Fruit fly (Drosophila melanogaster) whole organism, embryonic: ENCODE results near the gene CG13837.

Experiments used
- C15 ChIP-seq: fragments of 200-800 bp; sonication (Bioruptor generic); IDR thresholded peaks from 3 replicates; pipeline ENCODE4 v1.3.6; 2022; ENCODE audit warnings: missing biosample characterization, missing genetic modification characterization
- CG10462 ChIP-seq: fragments of 200-800 bp; sonication (Bioruptor generic); optimal IDR thresholded peaks from 2 replicates; lab custom pipeline; 2016; ENCODE audit warnings: missing biosample characterization, missing genetic modification characterization
- CG11093 ChIP-seq: fragments of 200-800 bp; sonication (Bioruptor generic); IDR thresholded peaks from 3 replicates; pipeline ENCODE4 v1.3.6; 2022; ENCODE audit warnings: missing biosample characterization, missing genetic modification characterization
- CG12744 ChIP-seq: fragments of 200-800 bp; sonication (Bioruptor generic); optimal IDR thresholded peaks from 2 replicates; lab custom pipeline; 2016; ENCODE audit warnings: missing biosample characterization, missing genetic modification characterization
- CG12769 ChIP-seq: fragments of 200-800 bp; sonication (Bioruptor generic); optimal IDR thresholded peaks from 2 replicates; lab custom pipeline; 2019; ENCODE audit warnings: missing biosample characterization, mild to moderate bottlenecking, missing genetic modification characterization, moderate library complexity
- CG16813 ChIP-seq: fragments of 200-800 bp; sonication (Bioruptor generic); IDR thresholded peaks from 3 replicates; pipeline ENCODE4 v1.3.6; 2022; ENCODE audit warnings: missing biosample characterization, missing genetic modification characterization; ENCODE audit not compliant: partially characterized antibody
- CG16815 ChIP-seq: fragments of 200-800 bp; sonication (Bioruptor generic); optimal IDR thresholded peaks from 3 replicates; lab custom pipeline; 2017; ENCODE audit warnings: missing biosample characterization, mild to moderate bottlenecking, missing genetic modification characterization
- CG17612 ChIP-seq: fragments of 200-800 bp; sonication (Bioruptor generic); IDR thresholded peaks from 2 replicates; pipeline ENCODE4 v1.3.6; 2022; ENCODE audit warnings: missing biosample characterization, missing genetic modification characterization
- CG2678 ChIP-seq: fragments of 200-800 bp; sonication (Bioruptor generic); optimal IDR thresholded peaks from 3 replicates; lab custom pipeline; 2019; ENCODE audit warnings: missing biosample characterization, mild to moderate bottlenecking, missing genetic modification characterization, moderate library complexity
- CG2712 ChIP-seq: fragments of 200-800 bp; optimal IDR thresholded peaks from 3 replicates; lab custom pipeline; 2019; ENCODE audit warnings: missing biosample characterization, mild to moderate bottlenecking, missing genetic modification characterization, moderate library complexity
- CG5953 ChIP-seq: fragments of 200-800 bp; sonication (Bioruptor generic); IDR thresholded peaks from 2 replicates; pipeline ENCODE4 v1.3.6; 2022; ENCODE audit warnings: missing biosample characterization, missing genetic modification characterization
- CG6654 ChIP-seq: fragments of 200-800 bp; sonication (Bioruptor generic); optimal IDR thresholded peaks from 2 replicates; lab custom pipeline; 2017; ENCODE audit warnings: missing biosample characterization, mild to moderate bottlenecking, missing genetic modification characterization
- CG8388 ChIP-seq: fragments of 200-800 bp; sonication (Bioruptor generic); optimal IDR thresholded peaks from 2 replicates; lab custom pipeline; 2019; ENCODE audit warnings: missing biosample characterization, mild to moderate bottlenecking, missing genetic modification characterization, moderate library complexity
- CG9817 ChIP-seq: fragments of 200-800 bp; sonication (Bioruptor generic); optimal IDR thresholded peaks from 2 replicates; lab custom pipeline; 2018; ENCODE audit warnings: missing biosample characterization, mild to moderate bottlenecking, missing genetic modification characterization, moderate library complexity
- CTCF ChIP-seq: fragments of 200-800 bp; sonication (Bioruptor generic); optimal IDR thresholded peaks from 2 replicates; lab custom pipeline; 2017; ENCODE audit warnings: missing biosample characterization, mild to moderate bottlenecking, missing genetic modification characterization, moderate library complexity
- Dref ChIP-seq: fragments of 200-800 bp; sonication (Bioruptor generic); IDR thresholded peaks from 2 replicates; pipeline ENCODE4 v1.3.6; 2022; ENCODE audit warnings: missing biosample characterization, missing genetic modification characterization
- Ets97D ChIP-seq: fragments of 200-800 bp; sonication (Bioruptor generic); optimal IDR thresholded peaks from 3 replicates; lab custom pipeline; 2016; ENCODE audit warnings: missing biosample characterization, missing genetic modification characterization
- H2.0 ChIP-seq: fragments of 200-800 bp; sonication (Bioruptor generic); IDR thresholded peaks from 2 replicates; pipeline ENCODE4 v1.3.6; 2022; ENCODE audit warnings: missing biosample characterization, missing genetic modification characterization
- Hmr ChIP-seq: fragments of 200-800 bp; sonication (Bioruptor generic); optimal IDR thresholded peaks from 3 replicates; lab custom pipeline; 2017; ENCODE audit warnings: mild to moderate bottlenecking, missing biosample characterization, missing genetic modification reagents, missing genetic modification characterization
- Hmx ChIP-seq: fragments of 200-800 bp; sonication (Bioruptor generic); optimal IDR thresholded peaks from 2 replicates; lab custom pipeline; 2016; ENCODE audit warnings: missing biosample characterization, missing genetic modification characterization
- Kr ChIP-seq: fragments of 200-800 bp; sonication (Bioruptor generic); optimal IDR thresholded peaks from 2 replicates; lab custom pipeline; 2017; ENCODE audit warnings: missing biosample characterization, mild to moderate bottlenecking, missing genetic modification characterization
- Med ChIP-seq: fragments of 200-800 bp; sonication (Bioruptor generic); peaks from one replicate; lab custom pipeline; 2016; ENCODE audit warnings: missing biosample characterization, missing genetic modification characterization, mild to moderate bottlenecking, inconsistent platforms, moderate library complexity
- Nf-YC ChIP-seq: fragments of 200-800 bp; optimal IDR thresholded peaks from 3 replicates; lab custom pipeline; 2019; ENCODE audit warnings: missing biosample characterization, mild to moderate bottlenecking, missing genetic modification characterization, moderate library complexity
- NfI ChIP-seq: fragments of 200-800 bp; sonication (Bioruptor generic); optimal IDR thresholded peaks from 3 replicates; lab custom pipeline; 2018; ENCODE audit warnings: missing biosample characterization, mild to moderate bottlenecking, missing genetic modification characterization, moderate library complexity
- Oli ChIP-seq: fragments of 200-800 bp; sonication (Bioruptor generic); optimal IDR thresholded peaks from 2 replicates; lab custom pipeline; 2018; ENCODE audit warnings: missing biosample characterization, mild to moderate bottlenecking, missing genetic modification characterization, moderate library complexity
- Sox102F ChIP-seq: fragments of 200-800 bp; sonication (Bioruptor generic); optimal IDR thresholded peaks from 2 replicates; lab custom pipeline; 2018; ENCODE audit warnings: missing biosample characterization, mild to moderate bottlenecking, missing genetic modification characterization, moderate library complexity
- Vsx1 ChIP-seq: fragments of 200-800 bp; sonication (Bioruptor generic); optimal IDR thresholded peaks from 2 replicates; lab custom pipeline; 2017; ENCODE audit warnings: missing biosample characterization, mild to moderate bottlenecking, missing genetic modification characterization, missing genetic modification reagents
- Xbp1 ChIP-seq: fragments of 200-800 bp; sonication (Bioruptor generic); optimal IDR thresholded peaks from 3 replicates; lab custom pipeline; 2016; ENCODE audit warnings: missing biosample characterization, mild to moderate bottlenecking, missing genetic modification characterization
- bowl ChIP-seq: fragments of 200-800 bp; sonication (Bioruptor generic); IDR thresholded peaks from 2 replicates; pipeline ENCODE4 v1.3.6; 2022; ENCODE audit warnings: missing biosample characterization, missing genetic modification characterization
- btn ChIP-seq: fragments of 200-800 bp; sonication (Bioruptor generic); optimal IDR thresholded peaks from 2 replicates; lab custom pipeline; 2016; ENCODE audit warnings: missing biosample characterization, missing genetic modification characterization
- caup ChIP-seq: fragments of 200-800 bp; sonication (Bioruptor generic); optimal IDR thresholded peaks from 3 replicates; lab custom pipeline; 2017; ENCODE audit warnings: missing biosample characterization, mild to moderate bottlenecking, missing genetic modification characterization, moderate library complexity; ENCODE audit not compliant: severe bottlenecking
- chm ChIP-seq: fragments of 200-800 bp; sonication (Bioruptor generic); IDR thresholded peaks from 2 replicates; pipeline ENCODE4 v1.3.6; 2022; ENCODE audit warnings: missing biosample characterization, missing genetic modification characterization
- chn ChIP-seq: fragments of 200-800 bp; sonication (Bioruptor generic); optimal IDR thresholded peaks from 2 replicates; lab custom pipeline; 2016; ENCODE audit warnings: missing biosample characterization, missing genetic modification characterization
- ci ChIP-seq: fragments of 200-800 bp; sonication (Bioruptor generic); IDR thresholded peaks from 3 replicates; pipeline ENCODE4 v1.3.6; 2022; ENCODE audit warnings: missing biosample characterization, missing genetic modification characterization
- dmrt99B ChIP-seq: fragments of 200-800 bp; sonication (Bioruptor generic); optimal IDR thresholded peaks from 2 replicates; lab custom pipeline; 2018; ENCODE audit warnings: missing biosample characterization, mild to moderate bottlenecking, missing genetic modification characterization, moderate library complexity
- eyg ChIP-seq: fragments of 200-800 bp; sonication (Bioruptor generic); optimal IDR thresholded peaks from 3 replicates; lab custom pipeline; 2016; ENCODE audit warnings: missing biosample characterization, missing genetic modification characterization
- her ChIP-seq: fragments of 200-800 bp; sonication (Bioruptor generic); optimal IDR thresholded peaks from 2 replicates; lab custom pipeline; 2016; ENCODE audit warnings: missing biosample characterization, missing genetic modification characterization
- lov ChIP-seq, 2 experiments: fragments of 200-800 bp in 1 of 2; fragments of >200 bp in 1 of 2; sonication (Bioruptor generic) in 1 of 2; IDR thresholded peaks in 1 of 2; optimal IDR thresholded peaks in 1 of 2; 2 replicates in 1 of 2; 3 replicates in 1 of 2; pipeline versions ENCODE4 v1.3.6 to Lab custom; 2017 to 2022; ENCODE audit warnings: missing biosample characterization in 1 of 2, missing genetic modification characterization in 1 of 2
- mirr ChIP-seq: fragments of 200-800 bp; sonication (Bioruptor generic); optimal IDR thresholded peaks from 3 replicates; lab custom pipeline; 2018; ENCODE audit warnings: missing biosample characterization, mild to moderate bottlenecking, missing genetic modification characterization
- otp ChIP-seq: fragments of 200-800 bp; sonication (Bioruptor generic); IDR thresholded peaks from 3 replicates; pipeline ENCODE4, ENCODE4 v1.3.6; 2022; ENCODE audit warnings: missing biosample characterization, missing genetic modification characterization
- pho ChIP-seq: fragments of 200-800 bp; sonication (Bioruptor generic); optimal IDR thresholded peaks from 2 replicates; lab custom pipeline; 2016; ENCODE audit warnings: missing biosample characterization, missing genetic modification characterization
- salm ChIP-seq: fragments of 200-800 bp; sonication (Bioruptor generic); optimal IDR thresholded peaks from 2 replicates; lab custom pipeline; 2018; ENCODE audit warnings: missing biosample characterization, mild to moderate bottlenecking, missing genetic modification characterization
- sc ChIP-seq, 3 experiments: fragments of >200 bp in 2 of 3; fragments of 200-800 bp in 1 of 3; sonication (Bioruptor generic) in 1 of 3; optimal IDR thresholded peaks; 2 replicates in 2 of 3; 3 replicates in 1 of 3; lab custom pipeline; 2017; ENCODE audit warnings: mild to moderate bottlenecking in 1 of 3, missing biosample characterization in 1 of 3, missing genetic modification characterization in 1 of 3, missing genetic modification reagents in 1 of 3
- sim ChIP-seq: fragments of 200-800 bp; sonication (Bioruptor generic); IDR thresholded peaks from 2 replicates; pipeline ENCODE4 v1.3.6; 2022; ENCODE audit warnings: missing biosample characterization, missing genetic modification characterization
- sima ChIP-seq: fragments of 200-800 bp; sonication (Bioruptor generic); optimal IDR thresholded peaks from 2 replicates; lab custom pipeline; 2016; ENCODE audit warnings: missing biosample characterization, missing genetic modification characterization
- so ChIP-seq: fragments of 200-800 bp; sonication (Bioruptor generic); IDR thresholded peaks from 3 replicates; pipeline ENCODE4 v1.3.6; 2022; ENCODE audit warnings: missing biosample characterization, missing genetic modification characterization
- sob ChIP-seq: fragments of 200-800 bp; sonication (Bioruptor generic); IDR thresholded peaks from 2 replicates; pipeline ENCODE4 v1.3.6; 2022; ENCODE audit warnings: missing biosample characterization, missing genetic modification characterization
- sr ChIP-seq: fragments of 200-800 bp; sonication (Bioruptor generic); IDR thresholded peaks from 3 replicates; pipeline ENCODE4 v1.3.6; 2022; ENCODE audit warnings: missing biosample characterization, missing genetic modification characterization
- ssp ChIP-seq: fragments of 200-800 bp; sonication (Bioruptor generic); IDR thresholded peaks from 2 replicates; pipeline ENCODE4 v1.3.6; 2022; ENCODE audit warnings: missing biosample characterization, missing genetic modification characterization
- ttk ChIP-seq: fragments of 200-800 bp; sonication (Bioruptor generic); IDR thresholded peaks from 2 replicates; pipeline ENCODE4 v2.1.2; 2022; ENCODE audit warnings: missing biosample characterization, missing genetic modification characterization
- vvl ChIP-seq: fragments of 200-800 bp; sonication (Bioruptor generic); IDR thresholded peaks from 2 replicates; pipeline ENCODE4 v1.3.6; 2022; ENCODE audit warnings: missing biosample characterization, missing genetic modification characterization

The CG13837 gene

DNA sequence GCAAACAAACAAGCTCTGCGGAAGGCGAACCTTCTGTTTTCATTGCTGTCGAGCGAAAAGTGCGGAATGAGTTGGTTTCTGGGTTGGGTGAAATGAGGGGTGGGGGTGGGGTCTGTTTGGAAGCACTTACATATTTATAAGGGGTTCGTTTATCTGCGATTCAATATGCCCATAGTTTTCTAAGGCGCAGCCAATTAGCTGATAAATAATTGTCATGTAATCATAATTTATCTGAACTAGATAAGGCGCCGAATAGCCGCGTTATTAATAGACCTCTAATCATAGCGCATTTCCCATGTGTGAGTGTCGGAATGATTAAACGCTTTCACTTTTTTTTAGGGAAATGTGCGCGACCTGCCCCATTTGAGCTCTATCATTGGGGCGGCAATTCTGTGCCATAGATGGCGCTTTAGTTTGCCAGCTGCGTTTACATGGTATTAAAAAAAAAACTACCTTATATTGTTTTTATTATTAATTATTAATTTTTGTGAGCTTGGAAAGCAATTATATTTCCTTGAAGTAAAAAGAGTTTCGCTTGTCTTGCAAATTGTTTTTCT is 45.1 kb upstream of the CG13837 start (continued):
- TF ChIP-seq lov (optimal IDR thresholded peaks at IDR 0.05; lab: Kevin White, UChicago) (no peak), lov (GFP tag; IDR thresholded peaks at IDR 0.05; lab: Robert Waterston, UW) (no peak), C15 (GFP tag; lab: Robert Waterston, UW) (no peak), CTCF (GFP tag; lab: Kevin White, UChicago) (peak; percentile 88), CG10462 (GFP tag; lab: Kevin White, UChicago) (no peak), CG11093 (no peak), dmrt99B (tag; lab: Kevin White, UChicago) (no peak), chn (GFP tag; lab: Kevin White, UChicago) (no peak), Hmx (no peak), sim (GFP tag; lab: Robert Waterston, UW) (no peak), salm (tag; lab: Kevin White, UChicago) (no peak), CG16813 (no peak), so (GFP tag; lab: Robert Waterston, UW) (no peak), CG8388 (GFP tag; lab: Kevin White, UChicago) (no peak), her (GFP tag; lab: Kevin White, UChicago) (no peak), mirr (GFP tag; lab: Kevin White, UChicago) (peak; percentile 67), CG12744 (GFP tag; lab: Kevin White, UChicago) (no peak), ssp (GFP tag; lab: Robert Waterston, UW) (no peak), CG5953 (GFP tag; lab: Robert Waterston, UW) (no peak), Nf-YC (tag; lab: Kevin White, UChicago) (no peak), pho (GFP tag; lab: Kevin White, UChicago) (no peak), caup (no peak), Kr (GFP tag; lab: Kevin White, UChicago) (no peak), chm (GFP tag; lab: Robert Waterston, UW) (no peak), CG16815 (GFP tag; lab: Kevin White, UChicago) (no peak), sob (GFP tag; lab: Robert Waterston, UW) (no peak), btn (no peak), Vsx1 (GFP tag; lab: Kevin White, UChicago) (peak; percentile 36), Oli (tag; lab: Kevin White, UChicago) (no peak), CG2678 (tag; lab: Kevin White, UChicago) (no peak), Xbp1 (GFP tag; lab: Kevin White, UChicago) (no peak), CG2712 (tag; lab: Kevin White, UChicago) (no peak), CG6654 (GFP tag; lab: Kevin White, UChicago) (no peak), eyg (GFP tag; lab: Kevin White, UChicago) (no peak), Hmr (GFP tag; lab: Kevin White, UChicago) (no peak), CG9817 (tag; lab: Kevin White, UChicago) (no peak), sr (GFP tag; lab: Robert Waterston, UW) (no peak), bowl (GFP tag; lab: Robert Waterston, UW) (no peak)

- no peak for TF ChIP-seq sima
- peak; percentile 59 for TF ChIP-seq Med (GFP tag; lab: Kevin White, UChicago)
- 0 out of 3 replicates have a peak, but pooled peaks have one; percentile 29 for TF ChIP-seq sr (GFP tag; lab: Robert Waterston, UW)
- peak; percentile 25 for TF ChIP-seq NfI
- TF ChIP-seq CG17612 (GFP tag; lab: Robert Waterston, UW): 0 out of 2 replicates have a peak, but pooled peaks have one; percentile 7
- 0 out of 2 replicates have a peak, but pooled peaks have one; percentile 22 for TF ChIP-seq Dref (GFP tag; lab: Robert Waterston, UW)
- TF ChIP-seq Ets97D: peak; percentile 69
- peak; percentile 11 for TF ChIP-seq CG12769 (tag; lab: Kevin White, UChicago)
- TF ChIP-seq ttk: peak; percentile 45
- TF ChIP-seq ci: peak; percentile 74; the same call in 2 of the 3 replicates
- peak; percentile 27; the same call in 1 of the 2 replicates for TF ChIP-seq H2.0 (GFP tag; lab: Robert Waterston, UW)
- no peak for TF ChIP-seq Sox102F (GFP tag; lab: Kevin White, UChicago)
- 0 out of 3 replicates have a peak, but pooled peaks have one; percentile 9 for TF ChIP-seq otp (GFP tag; lab: Robert Waterston, UW)
- TF ChIP-seq vvl: peak; percentile 10; the same call in 1 of the 2 replicates
- no peak for TF ChIP-seq sc (optimal IDR thresholded peaks at IDR 0.05; lab: Kevin White, UChicago)
- TF ChIP-seq sc (GFP tag; optimal IDR thresholded peaks at IDR 0.05; lab: Kevin White, UChicago): no peak
- TF ChIP-seq caup: peak; percentile 2
Measured at dm6 chr3R:23004161-23004560, 39.6 kb upstream of the CG13837 start.
